Worm (Caenorhabditis elegans) whole organism, L4 larva: ENCODE results near the gene T09F3.5.
A peak's percentile ranks its signal among the peaks of the same experiment; 100 is the strongest.

Experiments used
- F10B5.3 ChIP-seq: sonication (generic microtip); optimal IDR thresholded peaks from 2 replicates; lab custom pipeline; 2016; ENCODE audit warnings: mild to moderate bottlenecking, missing genetic modification characterization, missing compliant biosample characterization
- T20F7.1 ChIP-seq: fragments of 200-800 bp; sonication (Bioruptor generic); optimal IDR thresholded peaks from 2 replicates; lab custom pipeline; 2018; ENCODE audit warnings: mild to moderate bottlenecking, missing genetic modification characterization, missing compliant biosample characterization
- T26A8.4 ChIP-seq: fragments of 200-800 bp; sonication (Bioruptor generic); IDR thresholded peaks from 2 replicates; pipeline ENCODE4 v1.3.6; 2022; ENCODE audit warnings: missing genetic modification characterization, missing compliant biosample characterization
- Y75B8A.6 ChIP-seq: fragments of 200-800 bp; sonication (Bioruptor generic); IDR thresholded peaks from 2 replicates; pipeline ENCODE4 v1.3.6; 2022; ENCODE audit warnings: missing genetic modification reagents, missing genetic modification characterization, missing compliant biosample characterization
- ZK546.5 ChIP-seq, 2 experiments: sonication (generic microtip); optimal IDR thresholded peaks; 2 replicates each; lab custom pipeline; 2017; ENCODE audit warnings: missing biosample characterization in 2 of 2, missing genetic modification characterization in 2 of 2
- aha-1 ChIP-seq: fragments of 150-350 bp; peaks from one replicate; lab custom pipeline; 2014; ENCODE audit warnings: missing biosample characterization, missing genetic modification characterization
- ceh-20 ChIP-seq: fragments of 200-800 bp; sonication (Bioruptor generic); IDR thresholded peaks from 2 replicates; pipeline ENCODE4 v1.3.6; 2022; ENCODE audit warnings: missing genetic modification reagents, missing genetic modification characterization, missing compliant biosample characterization
- ceh-28 ChIP-seq: fragments of 150-350 bp; optimal IDR thresholded peaks from 2 replicates; lab custom pipeline; 2014; ENCODE audit warnings: missing biosample characterization, missing genetic modification reagents, missing genetic modification characterization
- ceh-44 ChIP-seq: fragments of 200-800 bp; sonication (Bioruptor generic); IDR thresholded peaks from 2 replicates; pipeline ENCODE4 v1.3.6; 2022; ENCODE audit warnings: missing genetic modification reagents, missing genetic modification characterization, missing compliant biosample characterization
- ceh-82 ChIP-seq: sonication (generic microtip); optimal IDR thresholded peaks from 2 replicates; lab custom pipeline; 2017; ENCODE audit warnings: missing biosample characterization, missing genetic modification characterization
- ces-1 ChIP-seq: fragments of 150-350 bp; sonication (generic microtip); optimal IDR thresholded peaks from 4 replicates; lab custom pipeline; 2014; ENCODE audit warnings: missing biosample characterization, missing genetic modification reagents, missing genetic modification characterization
- cey-2 ChIP-seq: sonication (generic microtip); optimal IDR thresholded peaks from 3 replicates; lab custom pipeline; 2017; ENCODE audit warnings: missing genetic modification characterization, mild to moderate bottlenecking, missing compliant biosample characterization, antibody characterized with exemption, borderline replicate concordance; ENCODE audit not compliant: insufficient read depth
- ctbp-1 ChIP-seq: fragments of 200-800 bp; sonication (Bioruptor generic); IDR thresholded peaks from 2 replicates; pipeline ENCODE4 v1.3.6; 2022; ENCODE audit warnings: missing genetic modification reagents, missing genetic modification characterization, missing compliant biosample characterization
- daf-12 ChIP-seq: fragments of 150-350 bp; optimal IDR thresholded peaks from 2 replicates; lab custom pipeline; 2014; ENCODE audit warnings: missing biosample characterization, missing genetic modification reagents, missing genetic modification characterization
- dmd-6 ChIP-seq: fragments of 200-800 bp; sonication (Bioruptor generic); IDR thresholded peaks from 2 replicates; pipeline ENCODE4 v1.3.6; 2022; ENCODE audit warnings: missing genetic modification reagents, missing genetic modification characterization, missing compliant biosample characterization
- dmd-8 ChIP-seq: fragments of 200-800 bp; sonication (Bioruptor generic); IDR thresholded peaks from 2 replicates; pipeline ENCODE4 v1.3.6; 2022; ENCODE audit warnings: missing genetic modification characterization, missing compliant biosample characterization
- dve-1 ChIP-seq: sonication (generic microtip); optimal IDR thresholded peaks from 2 replicates; lab custom pipeline; 2017; ENCODE audit warnings: antibody characterized with exemption, mild to moderate bottlenecking, missing genetic modification characterization, missing compliant biosample characterization; ENCODE audit not compliant: insufficient read depth
- fkh-10 ChIP-seq: fragments of 150-350 bp; optimal IDR thresholded peaks from 2 replicates; lab custom pipeline; 2014; ENCODE audit warnings: missing biosample characterization, missing genetic modification reagents, missing genetic modification characterization
- fos-1 ChIP-seq: fragments of 150-350 bp; optimal IDR thresholded peaks from 2 replicates; lab custom pipeline; 2014; ENCODE audit warnings: missing biosample characterization, missing genetic modification characterization
- gei-8 ChIP-seq: fragments of 200-800 bp; sonication (Bioruptor generic); optimal IDR thresholded peaks from 2 replicates; lab custom pipeline; 2018; ENCODE audit warnings: mild to moderate bottlenecking, missing genetic modification characterization, missing compliant biosample characterization
- hif-1 ChIP-seq, 2 experiments: sonication (generic microtip); optimal IDR thresholded peaks; 2 replicates each; lab custom pipeline; 2016 to 2017; ENCODE audit warnings: missing compliant biosample characterization in 2 of 2, missing genetic modification characterization in 2 of 2, missing genetic modification reagents in 2 of 2, missing genotype in 2 of 2, mild to moderate bottlenecking in 1 of 2
- hlh-11 ChIP-seq: fragments of 200-800 bp; sonication (Bioruptor generic); optimal IDR thresholded peaks from 2 replicates; lab custom pipeline; 2018; ENCODE audit warnings: mild to moderate bottlenecking, missing genetic modification characterization, missing compliant biosample characterization
- hlh-30 ChIP-seq: sonication (generic microtip); optimal IDR thresholded peaks from 2 replicates; lab custom pipeline; 2017; ENCODE audit warnings: antibody characterized with exemption, mild to moderate bottlenecking, missing genetic modification characterization, missing compliant biosample characterization; ENCODE audit not compliant: insufficient read depth
- hmg-1.1 ChIP-seq: fragments of 200-800 bp; sonication (Bioruptor generic); IDR thresholded peaks from 2 replicates; pipeline ENCODE4 v1.3.6; 2022; ENCODE audit warnings: missing genetic modification reagents, missing genetic modification characterization, missing compliant biosample characterization
- lim-7 ChIP-seq: fragments of 200-800 bp; sonication (Bioruptor generic); IDR thresholded peaks from 2 replicates; pipeline ENCODE4 v1.3.6; 2022; ENCODE audit warnings: missing genetic modification characterization, missing compliant biosample characterization
- lin-1 ChIP-seq: fragments of 200-800 bp; sonication (Bioruptor generic); IDR thresholded peaks from 2 replicates; pipeline ENCODE4 v1.3.6; 2022; ENCODE audit warnings: missing genetic modification reagents, missing genetic modification characterization, missing compliant biosample characterization
- lsy-2 ChIP-seq, 2 experiments: fragments of 150-350 bp in 1 of 2; sonication (generic microtip) in 1 of 2; optimal IDR thresholded peaks; 2 replicates each; lab custom pipeline; 2014 to 2017; ENCODE audit warnings: missing biosample characterization in 2 of 2, missing genetic modification characterization in 2 of 2
- madf-9 ChIP-seq: fragments of 200-800 bp; sonication (Bioruptor generic); conservative IDR thresholded peaks from 2 replicates; pipeline ENCODE4 v1.3.6; 2022; ENCODE audit warnings: missing genetic modification reagents, missing genetic modification characterization, missing compliant biosample characterization
- mes-2 ChIP-seq: sonication (generic microtip); optimal IDR thresholded peaks from 2 replicates; lab custom pipeline; 2016; ENCODE audit warnings: missing genotype, mild to moderate bottlenecking, missing genetic modification characterization, missing compliant biosample characterization; ENCODE audit not compliant: poor library complexity, severe bottlenecking
- nhr-10 ChIP-seq: fragments of 150-350 bp; optimal IDR thresholded peaks from 2 replicates; lab custom pipeline; 2014; ENCODE audit warnings: missing biosample characterization, missing genetic modification characterization
- nhr-102 ChIP-seq: sonication (generic microtip); optimal IDR thresholded peaks from 2 replicates; lab custom pipeline; 2016; ENCODE audit warnings: mild to moderate bottlenecking, missing genetic modification characterization, moderate library complexity, missing compliant biosample characterization
- nhr-111 ChIP-seq: fragments of 200-800 bp; sonication (Bioruptor generic); optimal IDR thresholded peaks from 2 replicates; lab custom pipeline; 2018; ENCODE audit warnings: mild to moderate bottlenecking, missing genetic modification characterization, missing compliant biosample characterization
- nhr-28 ChIP-seq: fragments of 150-350 bp; optimal IDR thresholded peaks from 2 replicates; lab custom pipeline; 2014; ENCODE audit warnings: missing biosample characterization, missing genetic modification characterization
- nhr-41 ChIP-seq: fragments of 200-800 bp; sonication (Bioruptor generic); IDR thresholded peaks from 2 replicates; pipeline ENCODE4 v1.3.6; 2022; ENCODE audit warnings: missing genetic modification reagents, missing genetic modification characterization, missing compliant biosample characterization
- nhr-48 ChIP-seq: sonication (generic microtip); optimal IDR thresholded peaks from 2 replicates; lab custom pipeline; 2016; ENCODE audit warnings: mild to moderate bottlenecking, missing genetic modification characterization, missing compliant biosample characterization
- nhr-6 ChIP-seq: fragments of 150-350 bp; optimal IDR thresholded peaks from 2 replicates; lab custom pipeline; 2014; ENCODE audit warnings: missing biosample characterization, missing genetic modification characterization
- nhr-76 ChIP-seq: fragments of 150-350 bp; optimal IDR thresholded peaks from 2 replicates; lab custom pipeline; 2014; ENCODE audit warnings: missing biosample characterization, missing genetic modification characterization
- nhr-77 ChIP-seq: fragments of 150-350 bp; optimal IDR thresholded peaks from 2 replicates; lab custom pipeline; 2014; ENCODE audit warnings: missing biosample characterization, missing genetic modification characterization
- pqm-1 ChIP-seq: sonication (generic microtip); optimal IDR thresholded peaks from 2 replicates; lab custom pipeline; 2017; ENCODE audit warnings: missing biosample characterization, missing genetic modification characterization
- rbr-2 ChIP-seq: sonication (generic microtip); optimal IDR thresholded peaks from 2 replicates; lab custom pipeline; 2016; ENCODE audit warnings: missing genotype, missing genetic modification characterization, missing compliant biosample characterization
- saeg-2 ChIP-seq: fragments of 200-800 bp; sonication (Bioruptor generic); IDR thresholded peaks from 2 replicates; pipeline ENCODE4 v1.3.6; 2022; ENCODE audit warnings: missing genetic modification reagents, missing genetic modification characterization, missing compliant biosample characterization
- set-16 ChIP-seq: fragments of 200-800 bp; sonication (Bioruptor generic); IDR thresholded peaks from 2 replicates; pipeline ENCODE4 v1.3.6; 2022; ENCODE audit warnings: missing genetic modification reagents, missing genetic modification characterization, missing compliant biosample characterization
- skn-1 ChIP-seq: fragments of 150-350 bp; optimal IDR thresholded peaks from 2 replicates; lab custom pipeline; 2014; ENCODE audit warnings: missing biosample characterization, missing genetic modification characterization
- snpc-1.2 ChIP-seq: fragments of 200-800 bp; sonication (Bioruptor generic); IDR thresholded peaks from 2 replicates; pipeline ENCODE4 v1.3.6; 2022; ENCODE audit warnings: missing genetic modification reagents, missing genetic modification characterization, missing compliant biosample characterization
- unc-130 ChIP-seq: sonication (generic microtip); optimal IDR thresholded peaks from 2 replicates; lab custom pipeline; 2016; ENCODE audit warnings: missing genetic modification reagents, missing genetic modification characterization, missing compliant biosample characterization
- unc-62 ChIP-seq, 3 experiments: fragments of 150-350 bp in 1 of 3; sonication (generic microtip); optimal IDR thresholded peaks in 2 of 3; peaks in 1 of 3; 1 replicate in 1 of 3; 2 replicates in 2 of 3; lab custom pipeline; 2014 to 2017; ENCODE audit warnings: missing biosample characterization in 3 of 3, missing genetic modification characterization in 3 of 3, missing genetic modification reagents in 3 of 3, missing genotype in 1 of 3
- zag-1 ChIP-seq: fragments of 150-350 bp; optimal IDR thresholded peaks from 2 replicates; lab custom pipeline; 2014; ENCODE audit warnings: missing biosample characterization, missing genetic modification characterization
- ztf-7 ChIP-seq: fragments of 150-350 bp; optimal IDR thresholded peaks from 2 replicates; lab custom pipeline; 2014; ENCODE audit warnings: missing biosample characterization, missing genetic modification characterization

Gene T09F3.5

ce11 chrII:10447348-10448316 is 51.0 kb downstream of the T09F3.5 start, which contains the start of gene ZK673.2:
ZK673.2 (plus strand) TSS chrII:10448266.
- TF ChIP-seq lin-1 (GFP tag; lab: Robert Waterston, UW) (peak; percentile 43; the same call in 1 of the 2 replicates), nhr-28 (peak; percentile 70), aha-1 (peak; percentile 29), unc-62 (GFP tag; optimal IDR thresholded peaks at IDR 0.05 in 1 of 2; lab: Kevin White, UChicago) (peak in 1 of 2 experiments; percentile 99), unc-62 (tag; optimal IDR thresholded peaks at IDR 0.05; lab: Kevin White, UChicago) (no peak), ceh-20 (peak; percentile 27; the same call in 1 of the 2 replicates), dmd-8 (GFP tag; lab: Robert Waterston, UW) (0 out of 2 replicates have a peak, but pooled peaks have one; percentile 34), nhr-76 (no peak), ctbp-1 (no peak), ceh-82 (no peak), nhr-111 (GFP tag; lab: Kevin White, UChicago) (no peak), ceh-28 (no peak), cey-2 (peak; percentile 49), fkh-10 (no peak), mes-2 (tag; lab: Kevin White, UChicago) (peak; percentile 42), unc-130 (GFP tag; lab: Kevin White, UChicago) (no peak), nhr-77 (tag; lab: Kevin White, UChicago) (peak; percentile 26), ces-1 (GFP tag; lab: Kevin White, UChicago) (no peak), nhr-6 (no peak), lsy-2 (tag; optimal IDR thresholded peaks at IDR 0.05; lab: Kevin White, UChicago) (peak in 1 of 2 experiments; percentile 28), daf-12 (tag; lab: Kevin White, UChicago) (no peak), Y75B8A.6 (GFP tag; lab: Robert Waterston, UW) (no peak), madf-9 (GFP tag; lab: Robert Waterston, UW) (no peak), nhr-102 (tag; lab: Kevin White, UChicago) (no peak), hmg-1.1 (no peak), skn-1 (no peak), fos-1 (tag; lab: Kevin White, UChicago) (no peak), zag-1 (tag; lab: Kevin White, UChicago) (no peak), ceh-44 (GFP tag; lab: Robert Waterston, UW) (no peak), dmd-6 (GFP tag; lab: Robert Waterston, UW) (peak; percentile 94), pqm-1 (peak; percentile 46), hlh-30 (tag; lab: Kevin White, UChicago) (peak; percentile 83), lim-7 (no peak), nhr-10 (peak; percentile 61), hlh-11 (tag; lab: Kevin White, UChicago) (peak; percentile 89), ztf-7 (tag; lab: Kevin White, UChicago) (no peak), dve-1 (tag; lab: Kevin White, UChicago) (peak; percentile 42), saeg-2 (GFP tag; lab: Robert Waterston, UW) (no peak), snpc-1.2 (no peak), F10B5.3 (tag; lab: Kevin White, UChicago) (no peak), T20F7.1 (GFP tag; lab: Kevin White, UChicago) (peak; percentile 58), T26A8.4 (GFP tag; lab: Robert Waterston, UW) (peak; percentile 10; the same call in 1 of the 2 replicates), nhr-41 (GFP tag; lab: Robert Waterston, UW) (peak; percentile 25; the same call in 1 of the 2 replicates), nhr-48 (tag; lab: Kevin White, UChicago) (peak; percentile 86), hif-1 (tag; optimal IDR thresholded peaks at IDR 0.05; lab: Kevin White, UChicago) (peak in 1 of 2 experiments; percentile 72), rbr-2 (no peak), ZK546.5 (tag; optimal IDR thresholded peaks at IDR 0.05; lab: Kevin White, UChicago) (no peak), gei-8 (GFP tag; lab: Kevin White, UChicago) (peak; percentile 57), set-16 (GFP tag; lab: Robert Waterston, UW) (no peak)
